Comparison of ENCODE assay signal across 1 fruit fly cellular context in genomic region chr3R:21874982-21875466, dm6.
TF ChIP-seq lines count a peak whose summit lies in the region.

CG6656 (plus strand) TSS chr3R:21875293.

TF ChIP-seq in whole organism, embryonic, 481 proteins besides CTCF, POLR2A, EP300 and RAD21 (continued from another document):
- TF ChIP-seq D (optimal IDR thresholded peaks at IDR 0.05; lab: Kevin White, UChicago) (no peak), D (GFP tag; optimal IDR thresholded peaks at IDR 0.05; lab: Kevin White, UChicago) (no peak), bowl (GFP tag; IDR thresholded peaks at IDR 0.05; lab: Robert Waterston, UW) (no peak), CG13123 (GFP tag; optimal IDR thresholded peaks at IDR 0.05; lab: Kevin White, UChicago) (no peak), ci (GFP tag; IDR thresholded peaks at IDR 0.05; lab: Robert Waterston, UW) (peak; percentile 63; the same call in 2 of the 3 replicates), Hsf (GFP tag; optimal IDR thresholded peaks at IDR 0.05; lab: Kevin White, UChicago) (no peak), hth (optimal IDR thresholded peaks at IDR 0.05; lab: Kevin White, UChicago) (no peak), CG6254 (GFP tag; optimal IDR thresholded peaks at IDR 0.05; lab: Kevin White, UChicago) (no peak), CG4282 (GFP tag; optimal IDR thresholded peaks at IDR 0.05; lab: Kevin White, UChicago) (no peak), gce (GFP tag; IDR thresholded peaks at IDR 0.05; lab: Robert Waterston, UW) (no peak), Camta (GFP tag; optimal IDR thresholded peaks at IDR 0.05; lab: Kevin White, UChicago) (no peak), Bteb2 (GFP tag; optimal IDR thresholded peaks at IDR 0.05; lab: Kevin White, UChicago) (no peak), tup (GFP tag; optimal IDR thresholded peaks at IDR 0.05; lab: Kevin White, UChicago) (no peak), H2.0 (GFP tag; IDR thresholded peaks at IDR 0.05; lab: Robert Waterston, UW) (no peak), trem (tag; optimal IDR thresholded peaks at IDR 0.05; lab: Kevin White, UChicago) (no peak), Dip2 (GFP tag; IDR thresholded peaks at IDR 0.05; lab: Robert Waterston, UW) (no peak), eyg (GFP tag; optimal IDR thresholded peaks at IDR 0.05; lab: Kevin White, UChicago) (no peak), Scr (GFP tag; IDR thresholded peaks at IDR 0.05; lab: Robert Waterston, UW; ENCODE audit: partially characterized antibody) (peak; percentile 42; the same call in 1 of the 2 replicates), Doc2 (GFP tag; IDR thresholded peaks at IDR 0.05; lab: Robert Waterston, UW) (no peak), CG17829 (tag; optimal IDR thresholded peaks at IDR 0.05; lab: Kevin White, UChicago) (peak; percentile 14), Ets65A (GFP tag; lab: Kevin White, UChicago) (peak; percentile 68), chn (GFP tag; optimal IDR thresholded peaks at IDR 0.05; lab: Kevin White, UChicago) (no peak), mld (GFP tag; IDR thresholded peaks at IDR 0.05; lab: Robert Waterston, UW; ENCODE audit: partially characterized antibody) (no peak), ase (GFP tag; IDR thresholded peaks at IDR 0.05; lab: Robert Waterston, UW) (no peak), H15 (GFP tag; IDR thresholded peaks at IDR 0.05; lab: Robert Waterston, UW) (no peak), MESR4 (GFP tag; optimal IDR thresholded peaks at IDR 0.05; lab: Kevin White, UChicago) (no peak)
